Fruit fly (Drosophila melanogaster): ENCODE data around the gene Rcc1.
A peak's percentile ranks its signal among the peaks of the same experiment; 100 is the strongest.

Gene Rcc1

dm6 chr3L:5921216-5921615 is 11.4 kb downstream of the Rcc1 start, which contains the start of gene PXo:
PXo (minus strand) TSS chr3L:5921316.
- no peak for TF ChIP-seq CG10631 (GFP tag; optimal IDR thresholded peaks at IDR 0.05)
- TF ChIP-seq Sox15 (GFP tag; optimal IDR thresholded peaks at IDR 0.05) = no peak
- TF ChIP-seq cyc (GFP tag; optimal IDR thresholded peaks at IDR 0.05) = no peak
- TF ChIP-seq CG32006 (GFP tag; optimal IDR thresholded peaks at IDR 0.05) = no peak
- TF ChIP-seq CG6276 (GFP tag; optimal IDR thresholded peaks at IDR 0.05) = no peak
- TF ChIP-seq CG6854 (GFP tag; optimal IDR thresholded peaks at IDR 0.05) = no peak
- no peak for TF ChIP-seq CG9139 (GFP tag; optimal IDR thresholded peaks at IDR 0.05)
- no peak for TF ChIP-seq CG15336 (GFP tag; IDR thresholded peaks at IDR 0.05)
- no peak for TF ChIP-seq Eip93F (GFP tag; optimal IDR thresholded peaks at IDR 0.05)
- no peak for TF ChIP-seq eg (GFP tag; IDR thresholded peaks at IDR 0.05)
- TF ChIP-seq CG11902 (GFP tag; optimal IDR thresholded peaks at IDR 0.05) = no peak
- TF ChIP-seq spab (GFP tag; optimal IDR thresholded peaks at IDR 0.05) = no peak
- no peak for TF ChIP-seq fkh (GFP tag; optimal IDR thresholded peaks at IDR 0.05)

dm6 chr3L:5920778-5921177 is 11.8 kb downstream of the Rcc1 start:
- TF ChIP-seq spab (GFP tag; optimal IDR thresholded peaks at IDR 0.05) (no peak), Hr39 (GFP tag; optimal IDR thresholded peaks at IDR 0.05) (no peak), CG3032 (tag; optimal IDR thresholded peaks at IDR 0.05) (no peak), achi (GFP tag; optimal IDR thresholded peaks at IDR 0.05) (peak; percentile 61), eg (GFP tag; IDR thresholded peaks at IDR 0.05) (0 out of 3 replicates have a peak, but pooled peaks have one; percentile 20), Sox102F (GFP tag; optimal IDR thresholded peaks at IDR 0.05) (no peak), Met (GFP tag; optimal IDR thresholded peaks at IDR 0.05) (no peak), Eip75B (GFP tag; optimal IDR thresholded peaks at IDR 0.05) (no peak)

DNA sequence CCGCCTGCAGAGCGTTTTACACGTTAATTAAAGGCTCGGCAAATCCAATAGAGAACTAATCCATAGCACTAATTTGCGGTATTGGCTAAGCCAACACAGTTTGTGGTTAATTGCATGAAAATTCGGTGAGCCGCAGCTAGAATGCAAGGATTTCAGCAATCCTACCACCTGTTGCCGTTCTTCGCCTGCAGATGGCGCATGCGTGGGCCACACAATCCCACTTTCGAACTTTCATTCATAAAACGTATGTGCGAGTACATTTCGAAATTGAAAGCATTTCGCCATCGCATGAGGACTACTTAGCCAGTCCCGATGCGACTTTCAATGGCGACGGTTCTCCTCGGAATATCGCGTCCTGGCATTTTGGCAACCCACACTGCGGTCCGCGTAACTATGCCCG is 25.5 kb downstream of the Rcc1 start, which contains the start of gene CG13288:
Gene CG13288 (plus strand): TSS at position 305 of the 400 bp plus-strand sequence.
- TF ChIP-seq CG3919 (GFP tag; optimal IDR thresholded peaks at IDR 0.05) = no peak
- TF ChIP-seq topi (GFP tag; optimal IDR thresholded peaks at IDR 0.05) = no peak
- no peak for TF ChIP-seq CG10669 (GFP tag; optimal IDR thresholded peaks at IDR 0.05)
- TF ChIP-seq acj6 (GFP tag; optimal IDR thresholded peaks at IDR 0.05) = no peak
- no peak for TF ChIP-seq CG32006 (GFP tag; optimal IDR thresholded peaks at IDR 0.05)
- no peak for TF ChIP-seq pdm3 (GFP tag; optimal IDR thresholded peaks at IDR 0.05)
- TF ChIP-seq fd85E (GFP tag; optimal IDR thresholded peaks at IDR 0.05) = no peak
- TF ChIP-seq vri (GFP tag; optimal IDR thresholded peaks at IDR 0.05) = no peak
- no peak for TF ChIP-seq achi (GFP tag; optimal IDR thresholded peaks at IDR 0.05)

dm6 chr3L:5906599-5906998 is 26.0 kb downstream of the Rcc1 start, which contains the start of gene CG10486:
CG10486 (minus strand) TSS chr3L:5906699.
- no peak for TF ChIP-seq OdsH (GFP tag; optimal IDR thresholded peaks at IDR 0.05)
- TF ChIP-seq CG6792 (GFP tag; optimal IDR thresholded peaks at IDR 0.05) = no peak
- no peak for TF ChIP-seq Sox102F (GFP tag; optimal IDR thresholded peaks at IDR 0.05)
- no peak for TF ChIP-seq fkh (GFP tag; optimal IDR thresholded peaks at IDR 0.05)
- no peak for TF ChIP-seq pdm3 (GFP tag; optimal IDR thresholded peaks at IDR 0.05)
- no peak for TF ChIP-seq Eip78C (GFP tag)
- no peak for TF ChIP-seq CG31627 (GFP tag; optimal IDR thresholded peaks at IDR 0.05)
- TF ChIP-seq svp (GFP tag) = no peak
- TF ChIP-seq CG11762 (GFP tag; optimal IDR thresholded peaks at IDR 0.05; ENCODE audit: insufficient read depth) = no peak
- TF ChIP-seq CG8119 (GFP tag; IDR thresholded peaks at IDR 0.05) = no peak
- TF ChIP-seq lz (GFP tag; optimal IDR thresholded peaks at IDR 0.05) = no peak

- no peak for TF ChIP-seq Blimp-1 (GFP tag; optimal IDR thresholded peaks at IDR 0.05)
- TF ChIP-seq Lpt (GFP tag; optimal IDR thresholded peaks at IDR 0.05) = no peak
- no peak for TF ChIP-seq ss (GFP tag; optimal IDR thresholded peaks at IDR 0.05)
- no peak for TF ChIP-seq CG6792 (GFP tag; optimal IDR thresholded peaks at IDR 0.05)
- TF ChIP-seq CG15336 (GFP tag; IDR thresholded peaks at IDR 0.05) = no peak
- no peak for TF ChIP-seq Sox15 (GFP tag; optimal IDR thresholded peaks at IDR 0.05)
- TF ChIP-seq salr (GFP tag; optimal IDR thresholded peaks at IDR 0.05) = no peak
- TF ChIP-seq eg (GFP tag; IDR thresholded peaks at IDR 0.05) = no peak
- no peak for TF ChIP-seq CG4318 (GFP tag; optimal IDR thresholded peaks at IDR 0.05)
- TF ChIP-seq CG32006 (GFP tag; optimal IDR thresholded peaks at IDR 0.05) = no peak
- no peak for TF ChIP-seq CG1621 (tag; optimal IDR thresholded peaks at IDR 0.05)
- no peak for TF ChIP-seq CG8119 (GFP tag; IDR thresholded peaks at IDR 0.05)
- no peak for TF ChIP-seq CG8319 (GFP tag; optimal IDR thresholded peaks at IDR 0.05)
- TF ChIP-seq CG10631 (GFP tag; optimal IDR thresholded peaks at IDR 0.05) = no peak
- no peak for TF ChIP-seq CG11762 (GFP tag; optimal IDR thresholded peaks at IDR 0.05; ENCODE audit: insufficient read depth)
- no peak for TF ChIP-seq CG9139 (GFP tag; optimal IDR thresholded peaks at IDR 0.05)
Measured at dm6 chr3L:5903955-5904354, 28.6 kb downstream of the Rcc1 start, which contains the start of gene CG32413. CG32413 (minus strand) TSS chr3L:5904055.

Data from whole organism, prepupa.